Worm (Caenorhabditis elegans) whole organism, mixed stage, embryonic: ENCODE data around the gene nhr-13.
"Not testable (repeated sequence)": the region's sequence is repeated elsewhere in the genome, so short reads cannot be mapped to it uniquely, and the experiment has no call there.

Source experiments
- M03D4.4 ChIP-seq: sonication (generic microtip); optimal IDR thresholded peaks from 2 replicates; lab custom pipeline; 2017; ENCODE audit warnings: mild to moderate bottlenecking, missing genetic modification characterization, missing compliant biosample characterization
- bed-3 ChIP-seq: fragments of 200-800 bp; sonication (Bioruptor generic); optimal IDR thresholded peaks from 3 replicates; lab custom pipeline; 2018; ENCODE audit warnings: mild to moderate bottlenecking, missing genetic modification characterization, moderate library complexity, missing compliant biosample characterization
- blmp-1 ChIP-seq: fragments of 150-350 bp; optimal IDR thresholded peaks from 2 replicates; lab custom pipeline; 2014; ENCODE audit warnings: missing biosample characterization, missing genetic modification characterization
- ceh-39 ChIP-seq: fragments of 150-350 bp; optimal IDR thresholded peaks from 2 replicates; lab custom pipeline; 2014; ENCODE audit warnings: missing biosample characterization, missing genetic modification characterization
- ceh-83 ChIP-seq: fragments of 200-800 bp; sonication (Bioruptor generic); optimal IDR thresholded peaks from 2 replicates; lab custom pipeline; 2018; ENCODE audit warnings: mild to moderate bottlenecking, missing genetic modification characterization, missing compliant biosample characterization
- ces-1 ChIP-seq: fragments of 150-350 bp; optimal IDR thresholded peaks from 2 replicates; lab custom pipeline; 2014; ENCODE audit warnings: missing biosample characterization, missing genetic modification reagents, missing genetic modification characterization
- cnd-1 ChIP-seq: fragments of 200-800 bp; sonication (Bioruptor generic); optimal IDR thresholded peaks from 2 replicates; lab custom pipeline; 2018; ENCODE audit warnings: mild to moderate bottlenecking, missing genetic modification characterization, missing compliant biosample characterization
- drap-1 ChIP-seq: fragments of 200-800 bp; sonication (Bioruptor generic); optimal IDR thresholded peaks from 3 replicates; lab custom pipeline; 2018; ENCODE audit warnings: mild to moderate bottlenecking, missing genetic modification characterization, missing compliant biosample characterization
- elt-1 ChIP-seq: sonication (generic microtip); optimal IDR thresholded peaks from 2 replicates; lab custom pipeline; 2017; ENCODE audit warnings: missing genetic modification characterization, mild to moderate bottlenecking, missing compliant biosample characterization, antibody characterized with exemption, moderate library complexity, borderline replicate concordance; ENCODE audit not compliant: insufficient read depth
- elt-3 ChIP-seq: fragments of 150-350 bp; optimal IDR thresholded peaks from 2 replicates; lab custom pipeline; 2014; ENCODE audit warnings: missing biosample characterization, missing genetic modification characterization
- flh-1 ChIP-seq: fragments of 200-800 bp; sonication (Bioruptor generic); optimal IDR thresholded peaks from 2 replicates; lab custom pipeline; 2018; ENCODE audit warnings: mild to moderate bottlenecking, missing genetic modification characterization, moderate library complexity, missing compliant biosample characterization
- ham-2 ChIP-seq: fragments of 200-800 bp; sonication (Bioruptor generic); optimal IDR thresholded peaks from 2 replicates; lab custom pipeline; 2018; ENCODE audit warnings: mild to moderate bottlenecking, missing genetic modification characterization, missing compliant biosample characterization
- hlh-1 ChIP-seq: fragments of 150-350 bp; optimal IDR thresholded peaks from 2 replicates; lab custom pipeline; 2014; ENCODE audit warnings: missing biosample characterization, missing genetic modification reagents, missing genetic modification characterization
- lin-13 ChIP-seq: fragments of 150-350 bp; optimal IDR thresholded peaks from 2 replicates; lab custom pipeline; 2014; ENCODE audit warnings: missing biosample characterization, missing genetic modification characterization
- lin-32 ChIP-seq: fragments of 200-800 bp; sonication (Bioruptor generic); optimal IDR thresholded peaks from 2 replicates; lab custom pipeline; 2018; ENCODE audit warnings: mild to moderate bottlenecking, missing genetic modification characterization, missing compliant biosample characterization
- lsy-2 ChIP-seq: fragments of 150-350 bp; optimal IDR thresholded peaks from 2 replicates; lab custom pipeline; 2014; ENCODE audit warnings: missing biosample characterization, missing genetic modification characterization
- mep-1 ChIP-seq: fragments of 150-350 bp; optimal IDR thresholded peaks from 2 replicates; lab custom pipeline; 2017; ENCODE audit warnings: missing biosample characterization, missing genetic modification reagents, missing genetic modification characterization, inconsistent platforms
- mls-2 ChIP-seq: sonication (generic microtip); optimal IDR thresholded peaks from 2 replicates; lab custom pipeline; 2016; ENCODE audit warnings: mild to moderate bottlenecking, missing genetic modification characterization, moderate library complexity, missing compliant biosample characterization
- nhr-12 ChIP-seq: fragments of 150-350 bp; optimal IDR thresholded peaks from 2 replicates; lab custom pipeline; 2014; ENCODE audit warnings: missing biosample characterization, missing genetic modification characterization
- nhr-2 ChIP-seq: fragments of 150-350 bp; optimal IDR thresholded peaks from 2 replicates; lab custom pipeline; 2014; ENCODE audit warnings: missing biosample characterization, missing genetic modification characterization
- nhr-237 ChIP-seq: fragments of 150-350 bp; optimal IDR thresholded peaks from 2 replicates; lab custom pipeline; 2014; ENCODE audit warnings: missing biosample characterization, missing genetic modification characterization
- nhr-28 ChIP-seq: fragments of 150-350 bp; optimal IDR thresholded peaks from 2 replicates; lab custom pipeline; 2014; ENCODE audit warnings: missing biosample characterization, missing genetic modification characterization
- nhr-76 ChIP-seq: sonication (generic microtip); optimal IDR thresholded peaks from 2 replicates; lab custom pipeline; 2017; ENCODE audit warnings: missing biosample characterization, missing genetic modification characterization
- pha-4 ChIP-seq: fragments of 150-350 bp; optimal IDR thresholded peaks from 2 replicates; lab custom pipeline; 2018; ENCODE audit warnings: missing biosample characterization, missing genetic modification reagents, missing genetic modification characterization
- sem-2 ChIP-seq: fragments of 200-800 bp; sonication (Bioruptor generic); optimal IDR thresholded peaks from 2 replicates; lab custom pipeline; 2018; ENCODE audit warnings: mild to moderate bottlenecking, missing genetic modification characterization, missing compliant biosample characterization
- snpc-4 ChIP-seq: fragments of 150-350 bp; optimal IDR thresholded peaks from 2 replicates; lab custom pipeline; 2014; ENCODE audit warnings: missing biosample characterization, missing genetic modification characterization
- sptf-1 ChIP-seq: sonication (generic microtip); optimal IDR thresholded peaks from 2 replicates; lab custom pipeline; 2017; ENCODE audit warnings: mild to moderate bottlenecking, missing genetic modification characterization, moderate library complexity, missing compliant biosample characterization
- unc-120 ChIP-seq: sonication (generic microtip); optimal IDR thresholded peaks from 2 replicates; lab custom pipeline; 2017; ENCODE audit warnings: missing genetic modification characterization, missing compliant biosample characterization; ENCODE audit not compliant: poor library complexity, severe bottlenecking
- unc-39 ChIP-seq: fragments of 150-350 bp; optimal IDR thresholded peaks from 2 replicates; lab custom pipeline; 2014; ENCODE audit warnings: missing biosample characterization, missing genetic modification characterization
- unc-62 ChIP-seq: fragments of 150-350 bp; optimal IDR thresholded peaks from 2 replicates; lab custom pipeline; 2014; ENCODE audit warnings: missing biosample characterization, missing genetic modification reagents, missing genetic modification characterization
- ztf-11 ChIP-seq: fragments of 150-350 bp; optimal IDR thresholded peaks from 2 replicates; lab custom pipeline; 2014; ENCODE audit warnings: missing biosample characterization, missing genetic modification characterization

The nhr-13 gene

DNA sequence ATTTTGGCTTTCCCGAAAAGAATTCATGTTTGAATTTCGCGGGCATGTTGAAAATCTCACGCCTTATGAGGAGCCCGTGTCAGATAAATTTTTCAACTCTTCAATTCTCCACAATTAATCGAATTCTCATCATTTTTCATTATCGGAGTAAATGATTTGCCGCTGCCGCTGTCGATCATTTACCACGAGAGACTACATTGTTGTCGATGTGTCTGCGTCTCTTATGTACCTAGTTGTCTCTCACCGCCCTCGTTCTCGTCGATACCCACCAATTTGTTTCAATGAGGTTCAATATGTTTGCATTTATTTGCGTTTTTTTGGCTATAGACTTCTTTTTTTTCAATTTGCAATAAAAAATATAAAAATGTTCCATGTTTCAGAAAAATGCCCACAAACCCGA, at the start of gene nhr-13:
Gene nhr-13, plus strand, starts transcription at position 369 of the 400 bp plus-strand sequence.
- TF ChIP-seq lin-13 (no peak), M03D4.4 (tag; lab: Kevin White, UChicago) (no peak), drap-1 (GFP tag; lab: Kevin White, UChicago) (no peak), ztf-11 (no peak), nhr-2 (tag; lab: Kevin White, UChicago) (no peak), nhr-28 (tag; lab: Kevin White, UChicago) (no peak), unc-120 (tag; lab: Kevin White, UChicago) (no peak), elt-1 (no peak), ces-1 (GFP tag; lab: Kevin White, UChicago) (no peak), unc-39 (tag; lab: Kevin White, UChicago) (no peak), cnd-1 (tag; lab: Kevin White, UChicago) (no peak), lsy-2 (tag; lab: Kevin White, UChicago) (no peak), nhr-237 (tag; lab: Kevin White, UChicago) (no peak), ham-2 (GFP tag; lab: Kevin White, UChicago) (no peak), pha-4 (tag; lab: Kevin White, UChicago) (no peak), mls-2 (no peak), elt-3 (no peak), nhr-12 (tag; lab: Kevin White, UChicago) (no peak), ceh-39 (tag; lab: Kevin White, UChicago) (no peak)

ce11 chrV:2144408-2144807, 47.9 kb upstream of the nhr-13 start, which contains the start of gene F22F7.12:
Gene F22F7.12 (minus strand): TSS chrV:2144508.
- not testable (repeated sequence) for TF ChIP-seq sptf-1 (tag; lab: Kevin White, UChicago); nhr-2 (tag; lab: Kevin White, UChicago); ceh-83 (GFP tag; lab: Kevin White, UChicago)

DNA sequence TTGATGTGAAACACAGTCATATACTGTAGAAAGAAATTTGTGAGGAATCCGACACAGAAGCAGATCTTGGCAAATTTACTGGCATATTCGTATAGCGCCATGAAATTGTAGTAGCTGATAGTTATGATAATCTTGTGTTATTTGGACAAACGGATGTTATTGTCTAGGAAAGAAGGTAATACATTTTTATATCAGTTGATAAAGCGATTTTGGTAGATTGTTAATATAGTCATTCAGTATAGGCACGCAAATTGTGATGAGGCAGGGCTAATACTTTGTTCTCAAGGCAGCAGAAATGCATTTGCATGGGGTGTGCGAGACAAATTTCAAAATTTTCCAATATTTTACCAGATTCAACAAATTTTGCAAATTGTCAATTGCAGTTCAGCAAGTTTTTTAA, 46.2 kb upstream of the nhr-13 start, which contains the start of gene str-52:
Gene str-52, minus strand, starts transcription at position 101 of the 400 bp plus-strand sequence.
- TF ChIP-seq mls-2 (no peak), nhr-28 (tag; lab: Kevin White, UChicago) (no peak), ham-2 (GFP tag; lab: Kevin White, UChicago) (no peak), sem-2 (GFP tag; lab: Kevin White, UChicago) (no peak), elt-1 (no peak), nhr-2 (tag; lab: Kevin White, UChicago) (no peak), lsy-2 (tag; lab: Kevin White, UChicago) (no peak), snpc-4 (tag; lab: Kevin White, UChicago) (no peak), nhr-76 (tag; lab: Kevin White, UChicago) (no peak), ceh-83 (GFP tag; lab: Kevin White, UChicago) (no peak), ces-1 (GFP tag; lab: Kevin White, UChicago) (no peak), unc-39 (tag; lab: Kevin White, UChicago) (no peak), unc-120 (tag; lab: Kevin White, UChicago) (no peak), unc-62 (no peak), elt-3 (no peak), nhr-12 (tag; lab: Kevin White, UChicago) (no peak), cnd-1 (tag; lab: Kevin White, UChicago) (no peak), sptf-1 (tag; lab: Kevin White, UChicago) (no peak), blmp-1 (tag; lab: Kevin White, UChicago) (no peak), bed-3 (no peak)

ce11 chrV:2146795-2147194, 45.5 kb upstream of the nhr-13 start, which contains the start of gene srbc-20:
Gene srbc-20 (plus strand): TSS chrV:2147095.
- TF ChIP-seq M03D4.4 (tag; lab: Kevin White, UChicago) (no peak), sptf-1 (tag; lab: Kevin White, UChicago) (no peak), lin-13 (no peak), elt-1 (no peak), flh-1 (GFP tag; lab: Kevin White, UChicago) (no peak), lin-32 (GFP tag; lab: Kevin White, UChicago) (no peak), bed-3 (no peak), lsy-2 (tag; lab: Kevin White, UChicago) (no peak), nhr-76 (tag; lab: Kevin White, UChicago) (no peak), ceh-39 (tag; lab: Kevin White, UChicago) (no peak), hlh-1 (tag; lab: Kevin White, UChicago) (no peak), cnd-1 (tag; lab: Kevin White, UChicago) (no peak), mep-1 (tag; lab: Kevin White, UChicago) (no peak), sem-2 (GFP tag; lab: Kevin White, UChicago) (no peak), blmp-1 (tag; lab: Kevin White, UChicago) (no peak)
